Fruit fly (Drosophila melanogaster) whole organism, embryonic: ENCODE results near the gene NELF-B.
A peak's percentile ranks its signal among the peaks of the same experiment; 100 is the strongest.

ENCODE experiments used
- Awh ChIP-seq: fragments of 200-800 bp; sonication (Bioruptor generic); IDR thresholded peaks from 2 replicates; pipeline ENCODE4, ENCODE4 v1.3.6; 2022; ENCODE audit warnings: missing biosample characterization, missing genetic modification characterization
- Bdp1 ChIP-seq: fragments of 200-800 bp; sonication (Bioruptor generic); optimal IDR thresholded peaks from 3 replicates; lab custom pipeline; 2016; ENCODE audit warnings: missing biosample characterization, missing genetic modification characterization
- CG10543 ChIP-seq: fragments of 200-800 bp; sonication (Bioruptor generic); optimal IDR thresholded peaks from 3 replicates; lab custom pipeline; 2017; ENCODE audit warnings: missing biosample characterization, mild to moderate bottlenecking, missing genetic modification characterization, moderate library complexity
- CG10979 ChIP-seq: fragments of 200-800 bp; sonication (Bioruptor generic); optimal IDR thresholded peaks from 2 replicates; lab custom pipeline; 2018; ENCODE audit warnings: missing biosample characterization, mild to moderate bottlenecking, missing genetic modification characterization, moderate library complexity
- CG15073 ChIP-seq: fragments of 200-800 bp; sonication (Bioruptor generic); optimal IDR thresholded peaks from 2 replicates; lab custom pipeline; 2016; ENCODE audit warnings: missing biosample characterization, missing genetic modification characterization
- CG18262 ChIP-seq: fragments of 200-800 bp; optimal IDR thresholded peaks from 3 replicates; lab custom pipeline; 2019; ENCODE audit warnings: missing biosample characterization, mild to moderate bottlenecking, missing genetic modification characterization, moderate library complexity
- CG1832 ChIP-seq: fragments of 200-800 bp; sonication (Bioruptor generic); optimal IDR thresholded peaks from 2 replicates; lab custom pipeline; 2017; ENCODE audit warnings: missing biosample characterization, mild to moderate bottlenecking, missing genetic modification characterization, inconsistent platforms
- CG31224 ChIP-seq: fragments of 200-800 bp; sonication (Bioruptor generic); IDR thresholded peaks from 2 replicates; pipeline ENCODE4 v1.3.6; 2022; ENCODE audit warnings: missing biosample characterization, missing genetic modification characterization
- CG3163 ChIP-seq: fragments of 200-800 bp; sonication (Bioruptor generic); optimal IDR thresholded peaks from 3 replicates; lab custom pipeline; 2016; ENCODE audit warnings: missing biosample characterization, missing genetic modification characterization
- CG32772 ChIP-seq: fragments of 200-800 bp; sonication (Bioruptor generic); IDR thresholded peaks from 2 replicates; pipeline ENCODE4 v1.3.6; 2022; ENCODE audit warnings: missing biosample characterization, missing genetic modification characterization
- CG4328 ChIP-seq: fragments of 200-800 bp; sonication (Bioruptor generic); optimal IDR thresholded peaks from 3 replicates; lab custom pipeline; 2017; ENCODE audit warnings: missing biosample characterization, missing genetic modification reagents, missing genetic modification characterization
- CG4360 ChIP-seq: fragments of 200-800 bp; sonication (Bioruptor generic); IDR thresholded peaks from 2 replicates; pipeline ENCODE4 v1.3.6; 2022; ENCODE audit warnings: missing biosample characterization, missing genetic modification characterization
- CG6654 ChIP-seq: fragments of 200-800 bp; sonication (Bioruptor generic); optimal IDR thresholded peaks from 2 replicates; lab custom pipeline; 2017; ENCODE audit warnings: missing biosample characterization, mild to moderate bottlenecking, missing genetic modification characterization
- CG6791 ChIP-seq: fragments of 200-800 bp; sonication (Bioruptor generic); IDR thresholded peaks from 3 replicates; pipeline ENCODE4 v1.3.6; 2022; ENCODE audit warnings: missing biosample characterization, missing genetic modification characterization; ENCODE audit not compliant: partially characterized antibody
- CG7372 ChIP-seq: fragments of 200-800 bp; sonication (Bioruptor generic); IDR thresholded peaks from 2 replicates; pipeline ENCODE4 v1.3.6; 2022; ENCODE audit warnings: missing biosample characterization, missing genetic modification characterization
- CG8089 ChIP-seq: fragments of 200-800 bp; sonication (Bioruptor generic); optimal IDR thresholded peaks from 3 replicates; lab custom pipeline; 2016; ENCODE audit warnings: missing biosample characterization, missing genetic modification characterization
- CG9876 ChIP-seq: fragments of 200-800 bp; sonication (Bioruptor generic); optimal IDR thresholded peaks from 2 replicates; lab custom pipeline; 2016; ENCODE audit warnings: missing biosample characterization, missing genetic modification characterization
- Dek ChIP-seq: fragments of 200-800 bp; sonication (Bioruptor generic); optimal IDR thresholded peaks from 3 replicates; lab custom pipeline; 2019; ENCODE audit warnings: missing biosample characterization, mild to moderate bottlenecking, missing genetic modification characterization, moderate library complexity
- Eip74EF ChIP-seq, 2 experiments: fragments of 200-800 bp in 1 of 2; fragments of >200 bp in 1 of 2; sonication (Bioruptor generic) in 1 of 2; optimal IDR thresholded peaks; 2 replicates each; lab custom pipeline; 2017 to 2019; ENCODE audit warnings: missing biosample characterization in 2 of 2, missing genetic modification characterization in 2 of 2, mild to moderate bottlenecking in 1 of 2, moderate library complexity in 1 of 2
- HmgZ ChIP-seq: fragments of 200-800 bp; sonication (Bioruptor generic); optimal IDR thresholded peaks from 2 replicates; lab custom pipeline; 2018; ENCODE audit warnings: missing biosample characterization, mild to moderate bottlenecking, missing genetic modification characterization
- Lhr ChIP-seq: fragments of 200-800 bp; sonication (Bioruptor generic); optimal IDR thresholded peaks from 3 replicates; lab custom pipeline; 2017; ENCODE audit warnings: mild to moderate bottlenecking, missing biosample characterization, missing genetic modification reagents, missing genetic modification characterization
- NFAT ChIP-seq: fragments of 200-800 bp; sonication (Bioruptor generic); IDR thresholded peaks from 2 replicates; pipeline ENCODE4 v1.3.6; 2022; ENCODE audit warnings: missing biosample characterization, missing genetic modification characterization
- PHDP ChIP-seq: fragments of 200-800 bp; sonication (Bioruptor generic); optimal IDR thresholded peaks from 3 replicates; lab custom pipeline; 2018; ENCODE audit warnings: missing biosample characterization, mild to moderate bottlenecking, missing genetic modification characterization, moderate library complexity
- Pdp1 ChIP-seq, 2 experiments: fragments of 200-800 bp; sonication (Bioruptor generic); optimal IDR thresholded peaks; 3 replicates each; lab custom pipeline; 2016; ENCODE audit warnings: missing biosample characterization in 2 of 2, missing genetic modification characterization in 2 of 2, mild to moderate bottlenecking in 1 of 2, moderate library complexity in 1 of 2
- Sox102F ChIP-seq: fragments of 200-800 bp; sonication (Bioruptor generic); optimal IDR thresholded peaks from 2 replicates; lab custom pipeline; 2018; ENCODE audit warnings: missing biosample characterization, mild to moderate bottlenecking, missing genetic modification characterization, moderate library complexity
- Tbp ChIP-seq: fragments of >200 bp; optimal IDR thresholded peaks from 2 replicates; lab custom pipeline; 2018; ENCODE audit warnings: missing biosample characterization, missing genetic modification characterization
- Trl ChIP-seq, 3 experiments: fragments of >200 bp in 2 of 3; fragments of 200-800 bp in 1 of 3; sonication (Bioruptor generic) in 1 of 3; optimal IDR thresholded peaks; 2 replicates in 1 of 3; 3 replicates in 2 of 3; lab custom pipeline; 2016 to 2017; ENCODE audit warnings: missing biosample characterization in 1 of 3, missing genetic modification characterization in 1 of 3
- Usf ChIP-seq: fragments of 200-800 bp; sonication (Bioruptor generic); optimal IDR thresholded peaks from 2 replicates; lab custom pipeline; 2017; ENCODE audit warnings: missing genotype, missing biosample characterization, missing genetic modification characterization
- Xbp1 ChIP-seq: fragments of 200-800 bp; sonication (Bioruptor generic); optimal IDR thresholded peaks from 3 replicates; lab custom pipeline; 2016; ENCODE audit warnings: missing biosample characterization, mild to moderate bottlenecking, missing genetic modification characterization
- YL-1 ChIP-seq: fragments of 200-800 bp; sonication (Bioruptor generic); optimal IDR thresholded peaks from 3 replicates; lab custom pipeline; 2017; ENCODE audit warnings: missing biosample characterization, mild to moderate bottlenecking, missing genetic modification characterization
- abd-A ChIP-seq: fragments of 200-800 bp; sonication (Bioruptor generic); optimal IDR thresholded peaks from 3 replicates; lab custom pipeline; 2019; ENCODE audit warnings: missing biosample characterization, mild to moderate bottlenecking, missing genetic modification characterization, moderate library complexity
- ac ChIP-seq: fragments of 200-800 bp; sonication (Bioruptor generic); optimal IDR thresholded peaks from 3 replicates; lab custom pipeline; 2017; ENCODE audit warnings: missing biosample characterization, mild to moderate bottlenecking, missing genetic modification characterization
- crol ChIP-seq: fragments of 200-800 bp; sonication (Bioruptor generic); IDR thresholded peaks from 2 replicates; pipeline ENCODE4 v1.3.6; 2022; ENCODE audit warnings: missing biosample characterization, missing genetic modification characterization
- dmrt99B ChIP-seq: fragments of 200-800 bp; sonication (Bioruptor generic); optimal IDR thresholded peaks from 2 replicates; lab custom pipeline; 2018; ENCODE audit warnings: missing biosample characterization, mild to moderate bottlenecking, missing genetic modification characterization, moderate library complexity
- gce ChIP-seq: fragments of 200-800 bp; sonication (Bioruptor generic); IDR thresholded peaks from 3 replicates; pipeline ENCODE4 v1.3.6; 2022; ENCODE audit warnings: missing biosample characterization, missing genetic modification characterization
- gfzf ChIP-seq: fragments of 200-800 bp; sonication (Bioruptor generic); optimal IDR thresholded peaks from 2 replicates; lab custom pipeline; 2016; ENCODE audit warnings: missing biosample characterization, mild to moderate bottlenecking, missing genetic modification characterization, moderate library complexity
- grau ChIP-seq: fragments of 200-800 bp; optimal IDR thresholded peaks from 3 replicates; lab custom pipeline; 2019; ENCODE audit warnings: missing biosample characterization, mild to moderate bottlenecking, missing genetic modification characterization, moderate library complexity
- gt ChIP-seq: fragments of 200-800 bp; sonication (Bioruptor generic); IDR thresholded peaks from 2 replicates; pipeline ENCODE4 v1.3.6; 2022; ENCODE audit warnings: missing biosample characterization, missing genetic modification characterization
- kah ChIP-seq: fragments of 200-800 bp; sonication (Bioruptor generic); optimal IDR thresholded peaks from 2 replicates; lab custom pipeline; 2018; ENCODE audit warnings: missing biosample characterization, mild to moderate bottlenecking, missing genetic modification characterization
- lab ChIP-seq: fragments of 200-800 bp; sonication (Bioruptor generic); optimal IDR thresholded peaks from 3 replicates; lab custom pipeline; 2017; ENCODE audit warnings: missing biosample characterization, missing genetic modification characterization, mild to moderate bottlenecking, moderate library complexity, missing genetic modification reagents
- mam ChIP-seq: fragments of 200-800 bp; sonication (Bioruptor generic); optimal IDR thresholded peaks from 3 replicates; lab custom pipeline; 2016; ENCODE audit warnings: missing biosample characterization, missing genetic modification characterization
- pnt ChIP-seq: fragments of 200-800 bp; sonication (Bioruptor generic); optimal IDR thresholded peaks from 3 replicates; lab custom pipeline; 2016; ENCODE audit warnings: missing biosample characterization, missing genetic modification characterization
- repo ChIP-seq: fragments of 200-800 bp; sonication (Bioruptor generic); optimal IDR thresholded peaks from 2 replicates; lab custom pipeline; 2016; ENCODE audit warnings: missing biosample characterization, missing genetic modification characterization
- sens ChIP-seq: fragments of 200-800 bp; sonication (Bioruptor generic); peaks from one replicate; lab custom pipeline; 2016; ENCODE audit warnings: missing biosample characterization, missing genetic modification characterization
- shn ChIP-seq: fragments of 200-800 bp; sonication (Bioruptor generic); optimal IDR thresholded peaks from 3 replicates; lab custom pipeline; 2016; ENCODE audit warnings: missing biosample characterization, missing genetic modification characterization
- stc ChIP-seq: fragments of 200-800 bp; sonication (Bioruptor generic); IDR thresholded peaks from 2 replicates; pipeline ENCODE4 v1.3.6; 2022; ENCODE audit warnings: missing biosample characterization, missing genetic modification characterization
- twi ChIP-seq: fragments of 200-800 bp; optimal IDR thresholded peaks from 2 replicates; lab custom pipeline; 2019; ENCODE audit warnings: missing biosample characterization, mild to moderate bottlenecking, missing genetic modification characterization, moderate library complexity
- wor ChIP-seq: fragments of 200-800 bp; sonication (Bioruptor generic); IDR thresholded peaks from 2 replicates; pipeline ENCODE4 v1.3.6; 2022; ENCODE audit warnings: missing biosample characterization, missing genetic modification characterization
- zen ChIP-seq: fragments of 200-800 bp; sonication (Bioruptor generic); optimal IDR thresholded peaks from 3 replicates; lab custom pipeline; 2018; ENCODE audit warnings: missing biosample characterization, mild to moderate bottlenecking, missing genetic modification characterization, moderate library complexity

Gene NELF-B

DNA sequence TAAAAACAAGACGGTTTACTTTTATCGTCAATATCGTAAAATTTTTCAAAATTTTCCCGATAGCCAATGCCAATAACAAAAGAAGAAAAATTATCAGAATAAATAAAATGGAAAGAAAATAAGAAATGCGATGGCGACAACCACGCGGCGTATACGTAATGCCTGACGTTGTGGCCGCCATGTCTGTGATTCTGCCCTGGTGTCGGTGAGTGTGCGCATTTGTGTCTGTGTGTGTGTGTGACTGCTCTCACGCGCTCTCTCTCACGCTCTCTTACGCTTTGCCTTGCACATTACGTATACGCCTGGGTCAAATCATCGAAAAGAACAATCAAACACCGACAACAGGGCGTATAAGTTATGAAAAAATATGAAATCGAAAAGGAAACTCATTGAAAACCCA lies 33.3 kb downstream of the NELF-B start (continued):
- TF ChIP-seq CG15073 (GFP tag; lab: Kevin White, UChicago) (no peak), grau (tag; lab: Kevin White, UChicago) (peak; percentile 12), CG3163 (GFP tag; lab: Kevin White, UChicago) (peak; percentile 69), pnt (no peak)

DNA sequence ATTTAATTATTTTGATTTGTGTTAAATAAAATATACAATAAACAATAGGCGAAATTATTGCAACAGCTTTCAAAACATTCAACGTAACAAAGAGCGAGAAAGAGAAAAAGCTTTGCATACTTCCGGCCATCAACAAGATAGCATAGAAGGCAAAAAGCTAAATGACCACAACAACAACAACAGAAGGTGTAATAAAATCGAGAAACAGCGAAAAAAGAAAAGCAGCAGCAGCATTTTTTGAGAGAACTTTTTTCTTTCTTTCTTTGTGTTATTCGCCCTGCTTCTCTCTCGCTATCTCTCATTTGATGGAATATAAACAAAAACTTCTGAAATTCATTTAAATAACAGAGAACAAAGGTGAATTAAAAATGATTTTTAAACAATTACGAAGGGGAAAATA lies 34.0 kb downstream of the NELF-B start:
- TF ChIP-seq repo (GFP tag; lab: Kevin White, UChicago) (no peak), CG31224 (GFP tag; lab: Robert Waterston, UW) (no peak), YL-1 (GFP tag; lab: Kevin White, UChicago) (no peak), CG10979 (tag; lab: Kevin White, UChicago) (no peak), CG8089 (GFP tag; lab: Kevin White, UChicago) (no peak), wor (GFP tag; lab: Robert Waterston, UW) (no peak), CG32772 (GFP tag; lab: Robert Waterston, UW) (no peak), gce (GFP tag; lab: Robert Waterston, UW) (no peak), Tbp (GFP tag; lab: Kevin White, UChicago) (no peak), sens (peak; percentile 43), Eip74EF (GFP tag; optimal IDR thresholded peaks at IDR 0.05; lab: Kevin White, UChicago) (no peak), CG4360 (GFP tag; lab: Robert Waterston, UW) (peak; percentile 57; the same call in 1 of the 2 replicates), Lhr (GFP tag; lab: Kevin White, UChicago) (no peak), Pdp1 (GFP tag; optimal IDR thresholded peaks at IDR 0.05; lab: Kevin White, UChicago) (no peak), Trl (optimal IDR thresholded peaks at IDR 0.05; lab: Kevin White, UChicago) (peak in 1 of 2 experiments; percentile 8), Trl (GFP tag; optimal IDR thresholded peaks at IDR 0.05; lab: Kevin White, UChicago) (no peak), abd-A (tag; lab: Kevin White, UChicago) (peak; percentile 5), Dek (no peak), crol (GFP tag; lab: Robert Waterston, UW) (no peak), CG6791 (GFP tag; lab: Robert Waterston, UW) (no peak), twi (tag; lab: Kevin White, UChicago) (no peak)

DNA sequence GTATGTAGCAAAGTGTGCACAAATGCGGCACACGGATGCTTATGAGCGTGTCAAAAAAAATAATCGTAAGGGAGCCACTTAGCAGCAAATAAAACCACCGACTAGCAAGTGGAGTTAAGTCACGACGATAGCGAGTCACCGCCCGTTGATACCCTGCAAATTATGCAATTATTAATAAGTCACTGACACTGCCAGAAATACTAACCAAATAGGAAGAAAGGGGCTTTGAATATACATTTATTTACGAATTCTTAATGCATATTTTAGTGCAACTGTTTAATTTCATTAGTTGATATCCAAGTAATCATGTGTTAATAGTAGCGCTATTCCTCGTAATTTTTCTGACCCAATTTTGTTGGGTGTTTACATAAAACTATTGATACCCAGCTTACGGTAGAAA lies 34.7 kb downstream of the NELF-B start:
- TF ChIP-seq CG18262 (tag; lab: Kevin White, UChicago) (no peak), twi (tag; lab: Kevin White, UChicago) (no peak), dmrt99B (tag; lab: Kevin White, UChicago) (peak; percentile 32), CG1832 (no peak), CG4328 (GFP tag; lab: Kevin White, UChicago) (no peak), CG6654 (GFP tag; lab: Kevin White, UChicago) (no peak), CG9876 (GFP tag; lab: Kevin White, UChicago) (no peak), mam (GFP tag; lab: Kevin White, UChicago) (no peak), stc (GFP tag; lab: Robert Waterston, UW) (no peak), Xbp1 (GFP tag; lab: Kevin White, UChicago) (peak; percentile 12), PHDP (no peak), Usf (no peak), CG10543 (GFP tag; lab: Kevin White, UChicago) (no peak), HmgZ (tag; lab: Kevin White, UChicago) (no peak), lab (GFP tag; lab: Kevin White, UChicago) (peak; percentile 21), NFAT (GFP tag; lab: Robert Waterston, UW) (no peak), gt (GFP tag; lab: Robert Waterston, UW) (no peak), zen (tag; lab: Kevin White, UChicago) (no peak), Bdp1 (GFP tag; lab: Kevin White, UChicago) (no peak), Awh (GFP tag; lab: Robert Waterston, UW) (no peak), kah (no peak), CG7372 (GFP tag; lab: Robert Waterston, UW) (no peak), ac (GFP tag; lab: Kevin White, UChicago) (no peak), gfzf (GFP tag; lab: Kevin White, UChicago) (no peak), shn (no peak), Sox102F (GFP tag; lab: Kevin White, UChicago) (peak; percentile 29)
